Fruit fly (Drosophila melanogaster): Measurements from ENCODE around the gene Grip.

Grip gene

dm6 chrX:5989368-5989767, 23.3 kb downstream of the Grip start (continued):
- TF ChIP-seq HLH3B (GFP tag; IDR thresholded peaks at IDR 0.05) (peak; percentile 62), Ssrp (tag; optimal IDR thresholded peaks at IDR 0.05) (peak; percentile 39), D (optimal IDR thresholded peaks at IDR 0.05) (no peak), D (GFP tag; optimal IDR thresholded peaks at IDR 0.05) (no peak), CG10209 (GFP tag; optimal IDR thresholded peaks at IDR 0.05) (peak; percentile 14), Dbx (GFP tag; IDR thresholded peaks at IDR 0.05) (no peak), CG5245 (GFP tag; optimal IDR thresholded peaks at IDR 0.05) (no peak), cato (GFP tag; optimal IDR thresholded peaks at IDR 0.05; ENCODE audit: borderline replicate concordance) (no peak), CG13287 (GFP tag; IDR thresholded peaks at IDR 0.05; ENCODE audit: partially characterized antibody) (no peak), CG43689 (GFP tag; IDR thresholded peaks at IDR 0.05) (no peak), luna (GFP tag; optimal IDR thresholded peaks at IDR 0.05) (no peak), knrl (GFP tag; IDR thresholded peaks at IDR 0.05; ENCODE audit: partially characterized antibody) (no peak), Fer2 (tag; optimal IDR thresholded peaks at IDR 0.05) (no peak), cwo (GFP tag; optimal IDR thresholded peaks at IDR 0.05) (no peak), Tbp (GFP tag; optimal IDR thresholded peaks at IDR 0.05) (no peak), nmo (GFP tag; optimal IDR thresholded peaks at IDR 0.05) (peak; percentile 49), hb (GFP tag; IDR thresholded peaks at IDR 0.05; ENCODE audit: partially characterized antibody) (no peak), gsb (GFP tag; IDR thresholded peaks at IDR 0.05) (peak; percentile 34; the same call in 1 of the 2 replicates), CG3726 (GFP tag; IDR thresholded peaks at IDR 0.05) (no peak), gcm (GFP tag; optimal IDR thresholded peaks at IDR 0.05) (no peak), CG5180 (GFP tag; optimal IDR thresholded peaks at IDR 0.05) (peak; percentile 4), abd-A (tag; optimal IDR thresholded peaks at IDR 0.05) (no peak), CG15073 (GFP tag; optimal IDR thresholded peaks at IDR 0.05) (no peak), CG10959 (GFP tag; IDR thresholded peaks at IDR 0.05) (no peak), Poxn (GFP tag; IDR thresholded peaks at IDR 0.05) (no peak), sens-2 (GFP tag; IDR thresholded peaks at IDR 0.05) (no peak), CG13424 (tag; optimal IDR thresholded peaks at IDR 0.05) (peak; percentile 42), CG18011 (GFP tag; optimal IDR thresholded peaks at IDR 0.05) (no peak), CG14441 (GFP tag; IDR thresholded peaks at IDR 0.05) (peak; percentile 59), Med (GFP tag) (no peak), chif (GFP tag; optimal IDR thresholded peaks at IDR 0.05) (peak; percentile 2 to 11), CG10274 (GFP tag; optimal IDR thresholded peaks at IDR 0.05) (no peak), Hr3 (GFP tag; optimal IDR thresholded peaks at IDR 0.05) (no peak), ci (GFP tag; IDR thresholded peaks at IDR 0.05) (peak; percentile 79), CG7745 (tag; optimal IDR thresholded peaks at IDR 0.05) (no peak), bbx (GFP tag; IDR thresholded peaks at IDR 0.05; ENCODE audit: partially characterized antibody) (no peak), CG30431 (GFP tag; optimal IDR thresholded peaks at IDR 0.05) (no peak), BEAF-32 (GFP tag; optimal IDR thresholded peaks at IDR 0.05) (no peak), CG11723 (GFP tag; optimal IDR thresholded peaks at IDR 0.05) (no peak), Dek (tag; optimal IDR thresholded peaks at IDR 0.05) (no peak), CG4328 (GFP tag; optimal IDR thresholded peaks at IDR 0.05) (no peak), pho (GFP tag; optimal IDR thresholded peaks at IDR 0.05) (no peak), CG7556 (GFP tag; optimal IDR thresholded peaks at IDR 0.05) (peak; percentile 46), CG6813 (GFP tag; optimal IDR thresholded peaks at IDR 0.05) (no peak), CG6791 (GFP tag; IDR thresholded peaks at IDR 0.05; ENCODE audit: partially characterized antibody) (no peak), gce (GFP tag; IDR thresholded peaks at IDR 0.05) (0 out of 3 replicates have a peak, but pooled peaks have one; percentile 24), E2f2 (GFP tag; IDR thresholded peaks at IDR 0.05) (peak; percentile 18; the same call in 1 of the 2 replicates), CG2202 (tag; optimal IDR thresholded peaks at IDR 0.05) (no peak), gt (GFP tag; IDR thresholded peaks at IDR 0.05) (no peak), Dad (GFP tag; optimal IDR thresholded peaks at IDR 0.05) (no peak), Atf6 (GFP tag; IDR thresholded peaks at IDR 0.05) (peak; percentile 20; the same call in 1 of the 2 replicates)
